Fruit fly (Drosophila melanogaster): ENCODE measurements around the gene MED11.

MED11 gene

DNA sequence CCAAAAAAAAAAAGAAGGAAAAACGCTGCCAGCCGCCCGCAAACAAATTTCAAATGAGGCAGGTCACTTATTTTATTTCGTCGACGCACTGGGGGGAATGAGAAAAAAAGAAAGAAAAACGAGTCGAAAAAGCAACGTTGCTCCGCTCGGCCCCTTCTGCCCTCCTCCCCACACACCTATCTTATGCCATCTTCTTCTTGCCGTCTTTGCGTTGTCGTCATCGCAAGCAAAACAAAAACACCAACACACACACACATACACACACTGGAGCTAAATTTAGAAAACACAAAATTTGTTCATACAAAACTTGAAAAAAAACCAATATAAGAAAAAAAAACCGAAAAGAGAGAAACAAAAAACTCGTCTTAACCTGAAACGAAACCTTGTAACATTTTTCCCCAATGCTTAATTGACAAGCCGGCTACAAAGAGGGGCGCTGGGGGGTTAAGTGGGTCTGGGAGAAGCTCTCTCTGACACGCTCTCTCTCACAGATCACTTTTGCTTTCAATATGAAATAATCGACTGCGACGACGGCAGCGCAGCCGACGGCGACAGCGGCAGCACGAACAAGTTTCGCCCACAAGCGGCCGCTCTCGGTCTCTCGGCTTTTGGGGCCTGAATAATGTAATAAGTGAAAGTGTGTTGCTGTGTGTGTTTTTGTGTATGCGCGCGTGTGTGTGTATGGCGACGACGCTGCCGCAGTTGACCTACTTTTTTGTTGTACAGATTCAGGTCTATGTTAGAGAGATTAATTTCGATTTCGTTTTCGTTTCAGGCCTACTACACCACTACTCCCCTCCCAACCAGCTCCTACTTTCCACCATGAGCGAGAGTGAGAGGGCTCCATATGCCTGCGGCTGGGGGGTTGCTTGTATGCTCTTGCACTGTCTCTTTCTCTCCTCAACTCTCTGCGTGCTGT, 25.7 kb downstream of the MED11 start (continued):
- TF ChIP-seq grn (GFP tag; optimal IDR thresholded peaks at IDR 0.05) (peak; percentile 82), CG12104 (GFP tag; optimal IDR thresholded peaks at IDR 0.05) (peak; percentile 25), maf-S (GFP tag; optimal IDR thresholded peaks at IDR 0.05) (no peak), stc (GFP tag; IDR thresholded peaks at IDR 0.05) (peak; percentile 37; the same call in 1 of the 2 replicates), onecut (GFP tag; IDR thresholded peaks at IDR 0.05) (peak; percentile 4; the same call in 1 of the 2 replicates), CG17361 (GFP tag; IDR thresholded peaks at IDR 0.05) (no peak; the same call in 2 of the 3 replicates), nom (GFP tag; optimal IDR thresholded peaks at IDR 0.05) (peak; percentile 82), CG12769 (tag; optimal IDR thresholded peaks at IDR 0.05) (peak; percentile 95), CG8281 (tag; optimal IDR thresholded peaks at IDR 0.05) (peak; percentile 0), CG14441 (GFP tag; IDR thresholded peaks at IDR 0.05) (peak; percentile 54), CG8765 (GFP tag; IDR thresholded peaks at IDR 0.05) (no peak), Bteb2 (GFP tag; optimal IDR thresholded peaks at IDR 0.05) (no peak), Adf1 (GFP tag; IDR thresholded peaks at IDR 0.05) (peak; percentile 99), Med (GFP tag) (peak; percentile 77), pan (optimal IDR thresholded peaks at IDR 0.05) (no peak), pan (GFP tag; optimal IDR thresholded peaks at IDR 0.05 in 1 of 2, IDR thresholded peaks at IDR 0.05 in 1 of 2) (no peak), salm (tag; optimal IDR thresholded peaks at IDR 0.05) (peak; percentile 50), CG32767 (GFP tag; IDR thresholded peaks at IDR 0.05) (peak; percentile 64), kah (GFP tag; optimal IDR thresholded peaks at IDR 0.05) (peak; percentile 3), sqz (GFP tag; optimal IDR thresholded peaks at IDR 0.05) (peak; percentile 87), twi (tag; optimal IDR thresholded peaks at IDR 0.05) (peak; percentile 32), CG4328 (GFP tag; optimal IDR thresholded peaks at IDR 0.05) (peak; percentile 20), CG1832 (GFP tag; optimal IDR thresholded peaks at IDR 0.05) (peak; percentile 87), CG11093 (GFP tag; IDR thresholded peaks at IDR 0.05) (no peak), cg (GFP tag; optimal IDR thresholded peaks at IDR 0.05) (peak; percentile 87), Lim3 (GFP tag; IDR thresholded peaks at IDR 0.05) (no peak), Pdp1 (GFP tag; optimal IDR thresholded peaks at IDR 0.05) (peak in 1 of 2 experiments; percentile 88), CG17385 (GFP tag; optimal IDR thresholded peaks at IDR 0.05) (peak; percentile 89), tap (tag; optimal IDR thresholded peaks at IDR 0.05) (peak; percentile 3), abd-A (tag; optimal IDR thresholded peaks at IDR 0.05) (peak; percentile 99), D19A (tag; optimal IDR thresholded peaks at IDR 0.05) (no peak), Aef1 (GFP tag; IDR thresholded peaks at IDR 0.05) (peak; percentile 82), CG8359 (GFP tag; optimal IDR thresholded peaks at IDR 0.05; ENCODE audit: borderline replicate concordance) (peak; percentile 52), mirr (GFP tag; optimal IDR thresholded peaks at IDR 0.05) (peak; percentile 68), trem (tag; optimal IDR thresholded peaks at IDR 0.05) (peak; percentile 8), corto (GFP tag; optimal IDR thresholded peaks at IDR 0.05) (no peak), CrebB (tag; optimal IDR thresholded peaks at IDR 0.05) (peak; percentile 15), Xrp1 (GFP tag; IDR thresholded peaks at IDR 0.05) (peak; percentile 12), unc-4 (GFP tag; IDR thresholded peaks at IDR 0.05; ENCODE audit: partially characterized antibody) (no peak), CG8478 (optimal IDR thresholded peaks at IDR 0.05) (peak; percentile 73), H15 (GFP tag; IDR thresholded peaks at IDR 0.05) (no peak), chn (GFP tag; optimal IDR thresholded peaks at IDR 0.05) (peak; percentile 57), gsb-n (tag; optimal IDR thresholded peaks at IDR 0.05) (peak; percentile 33), Bgb (GFP tag; IDR thresholded peaks at IDR 0.05; ENCODE audit: partially characterized antibody) (0 out of 2 replicates have a peak, but pooled peaks have one; percentile 28), cad (GFP tag; optimal IDR thresholded peaks at IDR 0.05) (no peak), sd (tag; optimal IDR thresholded peaks at IDR 0.05) (peak; percentile 36), HLH4C (GFP tag; IDR thresholded peaks at IDR 0.05; ENCODE audit: partially characterized antibody) (peak; percentile 26; the same call in 1 of the 3 replicates), Sox102F (GFP tag; optimal IDR thresholded peaks at IDR 0.05) (peak; percentile 8), Taf1 (GFP tag; IDR thresholded peaks at IDR 0.05) (no peak)
